Fruit fly (Drosophila melanogaster) whole organism, embryonic: Measurements from ENCODE around the gene CG14564.

Experiments used
- Abd-B ChIP-seq: fragments of 200-800 bp; sonication (Bioruptor generic); optimal IDR thresholded peaks from 2 replicates; lab custom pipeline; 2018; ENCODE audit warnings: missing biosample characterization, mild to moderate bottlenecking, missing genetic modification characterization, moderate library complexity
- Ada2b ChIP-seq: fragments of 200-800 bp; sonication (Bioruptor generic); IDR thresholded peaks from 2 replicates; pipeline ENCODE4 v1.3.6; 2022; ENCODE audit warnings: missing biosample characterization, missing genetic modification characterization
- Aef1 ChIP-seq: fragments of 200-800 bp; sonication (Bioruptor generic); IDR thresholded peaks from 3 replicates; pipeline ENCODE4 v1.3.6; 2022; ENCODE audit warnings: missing biosample characterization, missing genetic modification characterization
- Atf6 ChIP-seq: fragments of 200-800 bp; sonication (Bioruptor generic); IDR thresholded peaks from 2 replicates; pipeline ENCODE4 v1.3.6; 2022; ENCODE audit warnings: missing biosample characterization, missing genetic modification characterization
- Bgb ChIP-seq: fragments of 200-800 bp; sonication (Bioruptor generic); IDR thresholded peaks from 2 replicates; pipeline ENCODE4 v1.3.6; 2022; ENCODE audit warnings: missing biosample characterization, missing genetic modification characterization; ENCODE audit not compliant: partially characterized antibody
- CG1024 ChIP-seq: fragments of 200-800 bp; sonication (Bioruptor generic); IDR thresholded peaks from 2 replicates; pipeline ENCODE4 v1.3.6; 2022; ENCODE audit warnings: missing biosample characterization, missing genetic modification characterization
- CG10366 ChIP-seq: fragments of 200-800 bp; sonication (Bioruptor generic); IDR thresholded peaks from 2 replicates; pipeline ENCODE4 v1.3.6; 2022; ENCODE audit warnings: missing biosample characterization, missing genetic modification characterization
- CG12071 ChIP-seq: fragments of 200-800 bp; sonication (Bioruptor generic); optimal IDR thresholded peaks from 3 replicates; lab custom pipeline; 2018; ENCODE audit warnings: missing biosample characterization, mild to moderate bottlenecking, missing genetic modification characterization
- CG12219 ChIP-seq: fragments of 200-800 bp; sonication (Bioruptor generic); optimal IDR thresholded peaks from 3 replicates; lab custom pipeline; 2018; ENCODE audit warnings: missing biosample characterization, mild to moderate bottlenecking, missing genetic modification characterization
- CG12744 ChIP-seq: fragments of 200-800 bp; sonication (Bioruptor generic); optimal IDR thresholded peaks from 2 replicates; lab custom pipeline; 2016; ENCODE audit warnings: missing biosample characterization, missing genetic modification characterization
- CG1529 ChIP-seq: fragments of 200-800 bp; sonication (Bioruptor generic); optimal IDR thresholded peaks from 3 replicates; lab custom pipeline; 2018; ENCODE audit warnings: missing biosample characterization, missing genetic modification characterization
- CG15696 ChIP-seq: fragments of 200-800 bp; sonication (Bioruptor generic); optimal IDR thresholded peaks from 2 replicates; lab custom pipeline; 2019; ENCODE audit warnings: missing biosample characterization, mild to moderate bottlenecking, missing genetic modification characterization, moderate library complexity
- CG17328 ChIP-seq: fragments of 200-800 bp; sonication (Bioruptor generic); IDR thresholded peaks from 2 replicates; pipeline ENCODE4 v1.3.6; 2022; ENCODE audit warnings: missing biosample characterization, missing genetic modification characterization
- CG18262 ChIP-seq: fragments of 200-800 bp; optimal IDR thresholded peaks from 3 replicates; lab custom pipeline; 2019; ENCODE audit warnings: missing biosample characterization, mild to moderate bottlenecking, missing genetic modification characterization, moderate library complexity
- CG18599 ChIP-seq: fragments of 200-800 bp; sonication (Bioruptor generic); optimal IDR thresholded peaks from 3 replicates; lab custom pipeline; 2017; ENCODE audit warnings: missing biosample characterization, missing genetic modification characterization, mild to moderate bottlenecking, moderate library complexity, missing genetic modification reagents
- CG2712 ChIP-seq: fragments of 200-800 bp; optimal IDR thresholded peaks from 3 replicates; lab custom pipeline; 2019; ENCODE audit warnings: missing biosample characterization, mild to moderate bottlenecking, missing genetic modification characterization, moderate library complexity
- CG3726 ChIP-seq: fragments of 200-800 bp; sonication (Bioruptor generic); IDR thresholded peaks from 3 replicates; pipeline ENCODE4, ENCODE4 v1.3.6; 2022; ENCODE audit warnings: missing biosample characterization, missing genetic modification characterization
- CG4424 ChIP-seq: fragments of 200-800 bp; sonication (Bioruptor generic); optimal IDR thresholded peaks from 3 replicates; lab custom pipeline; 2016; ENCODE audit warnings: missing biosample characterization, missing genetic modification characterization
- CG6654 ChIP-seq: fragments of 200-800 bp; sonication (Bioruptor generic); optimal IDR thresholded peaks from 2 replicates; lab custom pipeline; 2017; ENCODE audit warnings: missing biosample characterization, mild to moderate bottlenecking, missing genetic modification characterization
- CG7357 ChIP-seq: fragments of 200-800 bp; sonication (Bioruptor generic); IDR thresholded peaks from 3 replicates; pipeline ENCODE4 v1.3.6; 2022; ENCODE audit warnings: missing biosample characterization, missing genetic modification characterization
- CG7839 ChIP-seq: fragments of 200-800 bp; sonication (Bioruptor generic); optimal IDR thresholded peaks from 3 replicates; lab custom pipeline; 2018; ENCODE audit warnings: missing biosample characterization, mild to moderate bottlenecking, missing genetic modification characterization, moderate library complexity
- CG7928 ChIP-seq: fragments of 200-800 bp; sonication (Bioruptor generic); optimal IDR thresholded peaks from 2 replicates; lab custom pipeline; 2017; ENCODE audit warnings: missing biosample characterization, mild to moderate bottlenecking, missing genetic modification characterization
- CG8089 ChIP-seq: fragments of 200-800 bp; sonication (Bioruptor generic); optimal IDR thresholded peaks from 3 replicates; lab custom pipeline; 2016; ENCODE audit warnings: missing biosample characterization, missing genetic modification characterization
- CG8359 ChIP-seq: fragments of 200-800 bp; sonication (Bioruptor generic); optimal IDR thresholded peaks from 2 replicates; lab custom pipeline; 2017; ENCODE audit warnings: missing biosample characterization, mild to moderate bottlenecking, missing genetic modification characterization, borderline replicate concordance
- Camta ChIP-seq: fragments of 200-800 bp; sonication (Bioruptor generic); optimal IDR thresholded peaks from 2 replicates; lab custom pipeline; 2016; ENCODE audit warnings: missing biosample characterization, missing genetic modification characterization
- Dfd ChIP-seq, 2 experiments: fragments of >200 bp; optimal IDR thresholded peaks; 2 replicates each; lab custom pipeline; 2017; ENCODE audit warnings: missing biosample characterization in 2 of 2, missing genetic modification characterization in 2 of 2
- Dll ChIP-seq: fragments of 200-800 bp; sonication (Bioruptor generic); IDR thresholded peaks from 4 replicates; pipeline ENCODE4 v1.3.6; 2022; ENCODE audit warnings: missing biosample characterization, missing genetic modification characterization; ENCODE audit not compliant: partially characterized antibody
- Dref ChIP-seq: fragments of 200-800 bp; sonication (Bioruptor generic); IDR thresholded peaks from 2 replicates; pipeline ENCODE4 v1.3.6; 2022; ENCODE audit warnings: missing biosample characterization, missing genetic modification characterization
- HLH54F ChIP-seq: fragments of 200-800 bp; sonication (Bioruptor generic); optimal IDR thresholded peaks from 3 replicates; lab custom pipeline; 2016; ENCODE audit warnings: missing biosample characterization, missing genetic modification characterization
- Hr51 ChIP-seq, 2 experiments: fragments of 200-800 bp; sonication (Bioruptor generic); optimal IDR thresholded peaks; 2 replicates in 1 of 2; 3 replicates in 1 of 2; lab custom pipeline; 2016 to 2018; ENCODE audit warnings: missing biosample characterization in 2 of 2, missing genetic modification characterization in 2 of 2, mild to moderate bottlenecking in 1 of 2, moderate library complexity in 1 of 2
- Neu2 ChIP-seq: fragments of 200-800 bp; sonication (Bioruptor generic); optimal IDR thresholded peaks from 3 replicates; lab custom pipeline; 2016; ENCODE audit warnings: missing biosample characterization, missing genetic modification characterization, borderline replicate concordance
- Rfx ChIP-seq: fragments of 200-800 bp; sonication (Bioruptor generic); IDR thresholded peaks from 2 replicates; pipeline ENCODE4 v1.3.6; 2022; ENCODE audit warnings: missing biosample characterization, missing genetic modification characterization
- Rx ChIP-seq: fragments of 200-800 bp; sonication (Bioruptor generic); IDR thresholded peaks from 2 replicates; pipeline ENCODE4 v1.3.6; 2022; ENCODE audit warnings: missing biosample characterization, missing genetic modification characterization
- al ChIP-seq: fragments of 200-800 bp; sonication (Bioruptor generic); IDR thresholded peaks from 2 replicates; pipeline ENCODE4 v1.3.6; 2022; ENCODE audit warnings: missing biosample characterization, missing genetic modification characterization
- ase ChIP-seq: fragments of 200-800 bp; sonication (Bioruptor generic); IDR thresholded peaks from 3 replicates; pipeline ENCODE4 v1.3.6; 2022; ENCODE audit warnings: missing biosample characterization, missing genetic modification characterization
- chn ChIP-seq: fragments of 200-800 bp; sonication (Bioruptor generic); optimal IDR thresholded peaks from 2 replicates; lab custom pipeline; 2016; ENCODE audit warnings: missing biosample characterization, missing genetic modification characterization
- dimm ChIP-seq: fragments of 200-800 bp; sonication (Bioruptor generic); IDR thresholded peaks from 2 replicates; pipeline ENCODE4 v1.3.6; 2022; ENCODE audit warnings: missing biosample characterization, missing genetic modification characterization
- fru ChIP-seq: fragments of >200 bp; optimal IDR thresholded peaks from 2 replicates; lab custom pipeline; 2017
- ftz-f1 ChIP-seq: fragments of 200-800 bp; sonication (Bioruptor generic); optimal IDR thresholded peaks from 2 replicates; lab custom pipeline; 2016; ENCODE audit warnings: missing biosample characterization, missing genetic modification characterization
- gce ChIP-seq: fragments of 200-800 bp; sonication (Bioruptor generic); IDR thresholded peaks from 3 replicates; pipeline ENCODE4 v1.3.6; 2022; ENCODE audit warnings: missing biosample characterization, missing genetic modification characterization
- grau ChIP-seq: fragments of 200-800 bp; optimal IDR thresholded peaks from 3 replicates; lab custom pipeline; 2019; ENCODE audit warnings: missing biosample characterization, mild to moderate bottlenecking, missing genetic modification characterization, moderate library complexity
- klu ChIP-seq: fragments of 200-800 bp; sonication (Bioruptor generic); IDR thresholded peaks from 2 replicates; pipeline ENCODE4 v1.3.6; 2022; ENCODE audit warnings: missing biosample characterization, missing genetic modification characterization
- pan ChIP-seq, 4 experiments: fragments of >200 bp in 3 of 4; fragments of 200-800 bp in 1 of 4; sonication (Bioruptor generic) in 1 of 4; optimal IDR thresholded peaks in 3 of 4; IDR thresholded peaks in 1 of 4; 2 replicates each; pipeline versions ENCODE4 v1.3.6 to Lab custom; 2017 to 2022; ENCODE audit warnings: missing biosample characterization in 2 of 4, missing genetic modification characterization in 2 of 4, mixed read lengths in 1 of 4
- phol ChIP-seq: fragments of 200-800 bp; sonication (Bioruptor generic); optimal IDR thresholded peaks from 3 replicates; lab custom pipeline; 2018; ENCODE audit warnings: missing biosample characterization, mild to moderate bottlenecking, missing genetic modification characterization, moderate library complexity
- sna ChIP-seq: fragments of 200-800 bp; sonication (Bioruptor generic); IDR thresholded peaks from 2 replicates; pipeline ENCODE4 v1.3.6; 2022; ENCODE audit warnings: missing biosample characterization, missing genetic modification characterization; ENCODE audit not compliant: partially characterized antibody
- stwl ChIP-seq: fragments of 200-800 bp; sonication (Bioruptor generic); optimal IDR thresholded peaks from 3 replicates; lab custom pipeline; 2018; ENCODE audit warnings: missing biosample characterization, mild to moderate bottlenecking, missing genetic modification characterization, moderate library complexity
- tin ChIP-seq: fragments of 200-800 bp; sonication (Bioruptor generic); optimal IDR thresholded peaks from 3 replicates; lab custom pipeline; 2016; ENCODE audit warnings: missing biosample characterization, missing genetic modification characterization
- tio ChIP-seq: fragments of 200-800 bp; sonication (Bioruptor generic); optimal IDR thresholded peaks from 2 replicates; lab custom pipeline; 2017; ENCODE audit warnings: missing biosample characterization, missing genetic modification characterization, inconsistent platforms
- yki ChIP-seq: fragments of >200 bp; optimal IDR thresholded peaks from 3 replicates; lab custom pipeline; 2018

CG14564 gene

DNA sequence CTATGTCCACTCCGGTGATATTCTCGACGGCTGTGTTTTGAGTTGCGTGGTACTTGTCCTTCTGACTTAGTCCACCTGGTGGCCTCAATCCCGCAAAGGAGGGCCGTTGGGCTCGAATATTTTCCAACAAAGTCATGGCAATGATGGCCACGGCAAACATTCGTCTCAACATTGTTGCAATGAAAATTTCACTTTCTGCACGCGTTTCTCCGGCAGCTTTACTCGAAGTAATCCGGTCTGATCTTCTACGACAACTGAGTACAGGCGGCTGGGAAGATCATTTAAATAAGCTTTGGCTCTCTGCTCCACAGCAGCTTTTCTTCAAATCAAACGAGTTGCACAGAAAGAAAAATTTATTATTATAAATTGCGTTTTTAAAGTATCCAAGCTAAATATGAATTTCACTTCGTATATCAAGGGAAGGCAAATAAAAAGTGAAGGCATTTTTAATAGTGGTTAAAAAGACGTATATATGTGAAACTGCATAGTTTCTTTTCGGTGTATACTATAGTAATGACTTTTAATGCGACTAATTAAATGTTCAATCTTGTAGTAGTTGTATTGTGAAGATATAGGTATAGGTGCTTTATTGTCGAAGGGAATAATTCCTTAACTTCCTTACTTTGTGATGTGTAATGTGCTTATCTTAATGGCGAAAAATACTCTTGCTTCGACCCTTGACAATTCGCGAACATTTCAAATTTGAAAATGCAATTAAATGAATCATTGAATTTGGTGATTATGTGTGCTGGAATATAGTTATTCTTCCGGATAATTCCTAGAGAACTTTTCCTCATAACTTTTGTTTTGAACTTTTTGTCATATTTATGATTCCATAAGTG lies 18.6 kb upstream of the CG14564 start, which contains the start of gene CG14567 (continued):
- TF ChIP-seq Dll (GFP tag; lab: Robert Waterston, UW) = no peak
- no peak for TF ChIP-seq HLH54F
- TF ChIP-seq chn (GFP tag; lab: Kevin White, UChicago) = no peak
- TF ChIP-seq pan (optimal IDR thresholded peaks at IDR 0.05; lab: Kevin White, UChicago) = no peak
- TF ChIP-seq pan (GFP tag; optimal IDR thresholded peaks at IDR 0.05 in 1 of 2, IDR thresholded peaks at IDR 0.05 in 1 of 2) = peak in 1 of 2 experiments; percentile 64
- no peak for TF ChIP-seq sna
- no peak for TF ChIP-seq CG12071 (GFP tag; lab: Kevin White, UChicago)
- peak; percentile 43; the same call in 1 of the 2 replicates for TF ChIP-seq Rfx
- no peak for TF ChIP-seq CG1529 (GFP tag; lab: Kevin White, UChicago)
- TF ChIP-seq ase (GFP tag; lab: Robert Waterston, UW) = peak; percentile 12; the same call in 1 of the 3 replicates
- no peak for TF ChIP-seq ftz-f1 (GFP tag; lab: Kevin White, UChicago)
- TF ChIP-seq Camta = peak; percentile 25
- no peak for TF ChIP-seq klu
- TF ChIP-seq CG12744 (GFP tag; lab: Kevin White, UChicago) = no peak
- no peak for TF ChIP-seq CG12219 (GFP tag; lab: Kevin White, UChicago)
- TF ChIP-seq fru = no peak
- TF ChIP-seq CG18262 (tag; lab: Kevin White, UChicago) = peak; percentile 46
- TF ChIP-seq phol (tag; lab: Kevin White, UChicago) = peak; percentile 41
- no peak for TF ChIP-seq CG3726
- peak; percentile 34 for TF ChIP-seq tio (GFP tag; lab: Kevin White, UChicago)
- TF ChIP-seq Dfd (GFP tag; optimal IDR thresholded peaks at IDR 0.05; lab: Kevin White, UChicago) = no peak
- TF ChIP-seq CG2712 (tag; lab: Kevin White, UChicago) = peak; percentile 43
- peak; percentile 21 for TF ChIP-seq CG4424 (GFP tag; lab: Kevin White, UChicago)
- no peak for TF ChIP-seq stwl (tag; lab: Kevin White, UChicago)
- TF ChIP-seq Hr51 (GFP tag; optimal IDR thresholded peaks at IDR 0.05; lab: Kevin White, UChicago) = peak in 1 of 2 experiments; percentile 59
- TF ChIP-seq Atf6 (GFP tag; lab: Robert Waterston, UW) = peak; percentile 55; the same call in 1 of the 2 replicates
- TF ChIP-seq CG15696 = no peak
- TF ChIP-seq CG8089 (GFP tag; lab: Kevin White, UChicago) = no peak
- peak; percentile 12 for TF ChIP-seq CG18599
- TF ChIP-seq grau = peak; percentile 30
- peak; percentile 13 for TF ChIP-seq tin (GFP tag; lab: Kevin White, UChicago)
- TF ChIP-seq Neu2 (GFP tag; lab: Kevin White, UChicago) = no peak
- TF ChIP-seq CG1024 (GFP tag; lab: Robert Waterston, UW) = no peak
- TF ChIP-seq Aef1 (GFP tag; lab: Robert Waterston, UW) = 0 out of 3 replicates have a peak, but pooled peaks have one; percentile 13
- TF ChIP-seq yki (lab: Kevin White, UChicago) = no peak
- TF ChIP-seq Abd-B (GFP tag; lab: Kevin White, UChicago) = peak; percentile 56
- peak; percentile 52 for TF ChIP-seq CG7839 (tag; lab: Kevin White, UChicago)
- no peak for TF ChIP-seq CG7928
- TF ChIP-seq CG10366 (GFP tag; lab: Robert Waterston, UW) = peak; percentile 21; the same call in 1 of the 2 replicates
- TF ChIP-seq Bgb (GFP tag; lab: Robert Waterston, UW) = no peak
- TF ChIP-seq CG6654 = no peak
- 0 out of 2 replicates have a peak, but pooled peaks have one; percentile 13 for TF ChIP-seq al (GFP tag; lab: Robert Waterston, UW)
- TF ChIP-seq gce (GFP tag; lab: Robert Waterston, UW) = 0 out of 3 replicates have a peak, but pooled peaks have one; percentile 42
- TF ChIP-seq Ada2b = peak; percentile 35; the same call in 1 of the 2 replicates
- TF ChIP-seq Dref (GFP tag; lab: Robert Waterston, UW) = no peak
- no peak for TF ChIP-seq CG7357 (GFP tag; lab: Robert Waterston, UW)
- no peak for TF ChIP-seq dimm (GFP tag; lab: Robert Waterston, UW)
- TF ChIP-seq Rx (GFP tag; lab: Robert Waterston, UW) = peak; percentile 26; the same call in 1 of the 2 replicates
- TF ChIP-seq CG17328 (GFP tag; lab: Robert Waterston, UW) = peak; percentile 39; the same call in 1 of the 2 replicates
- no peak for TF ChIP-seq CG8359
